Worm (Caenorhabditis elegans): Measurements from ENCODE around the gene ZK1251.3.

The ZK1251.3 gene

DNA sequence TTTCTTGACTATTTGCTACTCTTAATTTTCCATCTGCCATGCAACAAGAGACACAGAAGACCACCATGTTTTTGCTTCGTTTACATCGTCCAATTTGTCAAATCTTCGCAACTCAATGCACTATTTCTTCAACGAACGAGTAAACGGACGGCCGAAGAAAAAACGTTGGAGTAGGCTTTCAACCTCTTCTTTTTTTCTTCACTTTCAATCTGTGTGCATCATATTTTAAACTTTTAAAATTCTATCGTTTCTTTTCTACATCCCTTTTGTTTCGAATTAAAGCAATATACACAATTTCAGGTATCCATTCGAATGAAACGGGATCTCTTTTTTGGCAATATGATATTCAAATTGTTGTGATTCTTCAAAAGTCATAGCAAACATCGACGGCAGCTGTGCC is 25.7 kb upstream of the ZK1251.3 start, which contains the start of gene acc-1:
TSS of gene acc-1 (plus strand) at position 301 of the 400 bp plus-strand sequence.
- TF ChIP-seq elt-3 (tag; optimal IDR thresholded peaks at IDR 0.05): no peak
- no peak for TF ChIP-seq nhr-67 (tag; optimal IDR thresholded peaks at IDR 0.05)
- no peak for TF ChIP-seq pqm-1 (tag; optimal IDR thresholded peaks at IDR 0.05)
- no peak for TF ChIP-seq unc-62 (GFP tag; optimal IDR thresholded peaks at IDR 0.05)

DNA sequence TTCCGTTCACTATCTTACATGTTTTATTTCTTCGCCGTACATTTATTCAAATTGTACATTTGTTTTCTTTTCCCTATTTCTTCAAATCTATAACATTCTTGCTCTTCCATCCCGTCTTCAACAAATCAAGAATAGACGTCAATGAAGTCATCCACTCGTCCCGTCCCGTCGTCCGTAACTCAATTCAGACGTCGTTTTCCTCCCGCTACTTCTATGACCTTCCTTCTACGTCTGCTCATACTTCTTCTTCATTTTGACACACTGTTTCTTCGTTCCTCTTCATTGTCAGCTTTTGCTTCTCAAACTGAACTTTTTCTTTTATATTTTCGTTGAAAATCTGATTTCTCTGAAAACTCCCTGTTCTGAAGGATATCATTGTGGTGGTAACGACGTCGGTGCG is 23.5 kb upstream of the ZK1251.3 start:
- TF ChIP-seq unc-62 (GFP tag; optimal IDR thresholded peaks at IDR 0.05): no peak
- peak; percentile 74 for TF ChIP-seq fkh-10 (GFP tag; optimal IDR thresholded peaks at IDR 0.05)

- TF ChIP-seq mdl-1 (tag; optimal IDR thresholded peaks at IDR 0.05) (no peak), nhr-25 (tag; optimal IDR thresholded peaks at IDR 0.05) (peak; percentile 20), pha-4 (tag; optimal IDR thresholded peaks at IDR 0.05) (peak; percentile 43)
Measured at ce11 chrIV:9667084-9667483, 16.4 kb upstream of the ZK1251.3 start.

- TF ChIP-seq eor-1 (tag; optimal IDR thresholded peaks at IDR 0.05): no peak
- TF ChIP-seq jun-1 (tag; optimal IDR thresholded peaks at IDR 0.05): peak; percentile 52
- TF ChIP-seq nhr-237 (tag; optimal IDR thresholded peaks at IDR 0.05): no peak
- no peak for TF ChIP-seq lsy-12 (tag; optimal IDR thresholded peaks at IDR 0.05)
- no peak for TF ChIP-seq snpc-4 (tag; optimal IDR thresholded peaks at IDR 0.05)
- TF ChIP-seq aly-2 (tag; optimal IDR thresholded peaks at IDR 0.05): no peak
- no peak for TF ChIP-seq elt-1 (tag; optimal IDR thresholded peaks at IDR 0.05)
- TF ChIP-seq elt-2 (tag; optimal IDR thresholded peaks at IDR 0.05): peak; percentile 56
- no peak for TF ChIP-seq daf-12 (tag; optimal IDR thresholded peaks at IDR 0.05)
- no peak for TF ChIP-seq tbx-2 (tag; optimal IDR thresholded peaks at IDR 0.05)
- TF ChIP-seq nfya-1 (tag; optimal IDR thresholded peaks at IDR 0.05; ENCODE audit: insufficient read depth): peak; percentile 18
- TF ChIP-seq pha-4 (tag; optimal IDR thresholded peaks at IDR 0.05): peak; percentile 60
- TF ChIP-seq hmg-11 (tag; optimal IDR thresholded peaks at IDR 0.05): no peak
- TF ChIP-seq pqm-1 (tag; optimal IDR thresholded peaks at IDR 0.05): peak; percentile 82
- no peak for TF ChIP-seq unc-39 (tag; optimal IDR thresholded peaks at IDR 0.05)
- TF ChIP-seq ceh-16 (tag; optimal IDR thresholded peaks at IDR 0.05): no peak
Measured at ce11 chrIV:9668103-9668672, 15.3 kb upstream of the ZK1251.3 start.

ce11 chrIV:9669969-9670368 is 13.5 kb upstream of the ZK1251.3 start:
- TF ChIP-seq fkh-10 (GFP tag; optimal IDR thresholded peaks at IDR 0.05) (no peak), nhr-28 (tag; optimal IDR thresholded peaks at IDR 0.05) (no peak), sea-2 (GFP tag; optimal IDR thresholded peaks at IDR 0.05) (no peak), hmg-11 (tag; optimal IDR thresholded peaks at IDR 0.05) (peak; percentile 22), ceh-82 (tag; optimal IDR thresholded peaks at IDR 0.05) (no peak), nhr-12 (tag; optimal IDR thresholded peaks at IDR 0.05) (no peak), lin-39 (tag; optimal IDR thresholded peaks at IDR 0.05) (no peak), ama-1 (optimal IDR thresholded peaks at IDR 0.05) (peak; percentile 39), snpc-4 (tag; optimal IDR thresholded peaks at IDR 0.05) (no peak), jun-1 (tag; optimal IDR thresholded peaks at IDR 0.05) (no peak), ceh-28 (tag; optimal IDR thresholded peaks at IDR 0.05) (peak; percentile 37), egl-5 (tag; optimal IDR thresholded peaks at IDR 0.05) (no peak), nhr-43 (tag; optimal IDR thresholded peaks at IDR 0.05; ENCODE audit: poor library complexity, severe bottlenecking) (peak; percentile 80), unc-39 (tag; optimal IDR thresholded peaks at IDR 0.05) (no peak), elt-3 (tag; optimal IDR thresholded peaks at IDR 0.05) (no peak), ceh-9 (tag; optimal IDR thresholded peaks at IDR 0.05) (no peak), fkh-2 (tag; optimal IDR thresholded peaks at IDR 0.05) (no peak), skn-1 (tag; optimal IDR thresholded peaks at IDR 0.05) (no peak), eor-1 (tag; optimal IDR thresholded peaks at IDR 0.05) (no peak), egl-27 (tag; optimal IDR thresholded peaks at IDR 0.05) (no peak), ztf-11 (tag; optimal IDR thresholded peaks at IDR 0.05) (no peak), zag-1 (tag; optimal IDR thresholded peaks at IDR 0.05) (no peak), ceh-16 (tag; optimal IDR thresholded peaks at IDR 0.05) (no peak), nhr-237 (tag; optimal IDR thresholded peaks at IDR 0.05) (no peak), R02D3.7 (tag; optimal IDR thresholded peaks at IDR 0.05) (peak; percentile 19), nhr-23 (tag; optimal IDR thresholded peaks at IDR 0.05) (peak; percentile 78), nfya-1 (tag; optimal IDR thresholded peaks at IDR 0.05; ENCODE audit: insufficient read depth) (no peak), daf-12 (tag; optimal IDR thresholded peaks at IDR 0.05) (no peak), lin-15B (tag; optimal IDR thresholded peaks at IDR 0.05) (no peak), pqm-1 (tag; optimal IDR thresholded peaks at IDR 0.05) (no peak), lsy-12 (tag; optimal IDR thresholded peaks at IDR 0.05) (peak; percentile 38), tbx-2 (tag; optimal IDR thresholded peaks at IDR 0.05) (no peak), nhr-25 (tag; optimal IDR thresholded peaks at IDR 0.05) (peak; percentile 42), aly-2 (tag; optimal IDR thresholded peaks at IDR 0.05) (no peak), elt-2 (tag; optimal IDR thresholded peaks at IDR 0.05) (no peak), fos-1 (tag; optimal IDR thresholded peaks at IDR 0.05) (no peak), nhr-67 (tag; optimal IDR thresholded peaks at IDR 0.05) (no peak), nhr-11 (tag; optimal IDR thresholded peaks at IDR 0.05) (no peak), unc-62 (GFP tag; optimal IDR thresholded peaks at IDR 0.05) (no peak), ZK546.5 (tag; optimal IDR thresholded peaks at IDR 0.05) (no peak)

Data from whole organism, L3 larva.